Fruit fly (Drosophila melanogaster) whole organism, larva: ENCODE results near the gene CG7059.

Experiments used
- noc ChIP-seq: fragments of 200-800 bp; sonication (Bioruptor generic); optimal IDR thresholded peaks from 3 replicates; lab custom pipeline; 2019; ENCODE audit warnings: missing biosample characterization, mild to moderate bottlenecking, missing genetic modification characterization, moderate library complexity

CG7059 gene

dm6 chr3R:22368777-22369214 is 20.8 kb upstream of the CG7059 start:
- no peak for TF ChIP-seq noc

dm6 chr3R:22372535-22372934 is 17.0 kb upstream of the CG7059 start, which contains the start of gene CG7069:
Gene CG7069, plus strand, starts transcription at chr3R:22372835.
- TF ChIP-seq noc: no peak

dm6 chr3R:22375674-22376073 is 13.9 kb upstream of the CG7059 start, which contains the start of gene CG18596:
Gene CG18596, plus strand, starts transcription at chr3R:22375923.
- TF ChIP-seq noc: no peak

- TF ChIP-seq noc: no peak
Measured at dm6 chr3R:22379942-22380341, 9.6 kb upstream of the CG7059 start, which contains the start of gene CG34149. Gene CG34149, plus strand, starts transcription at chr3R:22380128.

dm6 chr3R:22381077-22381476 is 8.5 kb upstream of the CG7059 start, which contains the start of gene CG43342:
Gene CG43342, plus strand, starts transcription at chr3R:22381340.
- TF ChIP-seq noc: no peak

- TF ChIP-seq noc: no peak
Measured at dm6 chr3R:22381735-22382134, 7.8 kb upstream of the CG7059 start, which contains the start of gene Gpdh3. Gene Gpdh3, plus strand, starts transcription at chr3R:22382035.

- TF ChIP-seq noc: no peak
Measured at dm6 chr3R:22390109-22390508, 529 bp downstream of the CG7059 start.

dm6 chr3R:22394004-22394403 is 4.4 kb downstream of the CG7059 start, which contains the start of gene CG13857:
Gene CG13857, minus strand, starts transcription at chr3R:22394104.
- no peak for TF ChIP-seq noc

dm6 chr3R:22395409-22396178 is 6.0 kb downstream of the CG7059 start:
- TF ChIP-seq noc: no peak

- peak; percentile 3 for TF ChIP-seq noc
Measured at dm6 chr3R:22396238-22396772, 6.7 kb downstream of the CG7059 start.

dm6 chr3R:22397068-22397700 is 7.6 kb downstream of the CG7059 start:
- TF ChIP-seq noc: no peak

dm6 chr3R:22400246-22400645 is 10.7 kb downstream of the CG7059 start:
- no peak for TF ChIP-seq noc

- TF ChIP-seq noc: no peak
Measured at dm6 chr3R:22402355-22402754, 12.8 kb downstream of the CG7059 start, which contains the start of gene CG13856. Gene CG13856, plus strand, starts transcription at chr3R:22402655.

dm6 chr3R:22405639-22406038 is 16.1 kb downstream of the CG7059 start, which contains the start of gene CG13855:
Gene CG13855, plus strand, starts transcription at chr3R:22405939.
- no peak for TF ChIP-seq noc

- peak; percentile 66 for TF ChIP-seq noc
Measured at dm6 chr3R:22410537-22411360, 21.2 kb downstream of the CG7059 start, which contains the start of the genes CG13850 and lqfR. Gene CG13850, minus strand, starts transcription at chr3R:22410915. Gene lqfR, plus strand, starts transcription at chr3R:22411301.
